Fruit fly (Drosophila melanogaster) Kc167 (cell line): ENCODE measurements around the gene RPA2.

Source experiments
- Sin3A ChIP-seq: fragments of >200 bp; optimal IDR thresholded peaks from 2 replicates; lab custom pipeline; 2018; ENCODE audit warnings: missing external identifiers
- psq ChIP-seq: fragments of >200 bp; optimal IDR thresholded peaks from 2 replicates; lab custom pipeline; 2017; ENCODE audit warnings: missing external identifiers

dm6 chr2L:20880476-20880875 is 45.5 kb downstream of the RPA2 start:
- TF ChIP-seq Sin3A (lab: Kevin White, UChicago) (no peak), psq (lab: Kevin White, UChicago) (no peak)
